Fruit fly (Drosophila melanogaster) whole organism, prepupa: ENCODE data around the gene salt.
A peak's percentile ranks its signal among the peaks of the same experiment; 100 is the strongest.

Experiments
- Blimp-1 ChIP-seq: fragments of 200-800 bp; sonication (Bioruptor generic); optimal IDR thresholded peaks from 3 replicates; lab custom pipeline; 2017; ENCODE audit warnings: missing biosample characterization, missing genetic modification characterization, mild to moderate bottlenecking, moderate library complexity, missing genetic modification reagents
- CG10631 ChIP-seq: fragments of 200-800 bp; sonication (Bioruptor generic); optimal IDR thresholded peaks from 2 replicates; lab custom pipeline; 2016; ENCODE audit warnings: missing biosample characterization, missing genetic modification characterization
- CG10669 ChIP-seq: fragments of 200-800 bp; sonication (Bioruptor generic); optimal IDR thresholded peaks from 3 replicates; lab custom pipeline; 2018; ENCODE audit warnings: missing biosample characterization, mild to moderate bottlenecking, missing genetic modification characterization, moderate library complexity
- CG11294 ChIP-seq: fragments of 200-800 bp; sonication (Bioruptor generic); IDR thresholded peaks from 2 replicates; pipeline ENCODE4 v1.3.6; 2022; ENCODE audit warnings: missing biosample characterization, missing genetic modification characterization
- CG11902 ChIP-seq: fragments of 200-800 bp; sonication (Bioruptor generic); optimal IDR thresholded peaks from 3 replicates; lab custom pipeline; 2016; ENCODE audit warnings: missing biosample characterization, missing genetic modification characterization
- CG15336 ChIP-seq: fragments of 200-800 bp; sonication (Bioruptor generic); IDR thresholded peaks from 2 replicates; pipeline ENCODE4 v1.3.6; 2022; ENCODE audit warnings: missing biosample characterization, missing genetic modification characterization
- CG1621 ChIP-seq: fragments of 200-800 bp; sonication (Bioruptor generic); optimal IDR thresholded peaks from 3 replicates; lab custom pipeline; 2018; ENCODE audit warnings: missing biosample characterization, mild to moderate bottlenecking, missing genetic modification characterization
- CG16779 ChIP-seq: fragments of 200-800 bp; sonication (Bioruptor generic); optimal IDR thresholded peaks from 3 replicates; lab custom pipeline; 2017; ENCODE audit warnings: missing biosample characterization, mild to moderate bottlenecking, missing genetic modification characterization
- CG3032 ChIP-seq: fragments of 200-800 bp; optimal IDR thresholded peaks from 2 replicates; lab custom pipeline; 2019; ENCODE audit warnings: missing biosample characterization, mild to moderate bottlenecking, missing genetic modification characterization, moderate library complexity
- CG32006 ChIP-seq: fragments of 200-800 bp; sonication (Bioruptor generic); optimal IDR thresholded peaks from 3 replicates; lab custom pipeline; 2017; ENCODE audit warnings: missing biosample characterization, mild to moderate bottlenecking, missing genetic modification characterization
- CG3919 ChIP-seq: fragments of 200-800 bp; sonication (Bioruptor generic); optimal IDR thresholded peaks from 3 replicates; lab custom pipeline; 2016; ENCODE audit warnings: missing biosample characterization, missing genetic modification characterization
- CG4318 ChIP-seq: fragments of 200-800 bp; sonication (Bioruptor generic); optimal IDR thresholded peaks from 3 replicates; lab custom pipeline; 2017; ENCODE audit warnings: missing biosample characterization, mild to moderate bottlenecking, missing genetic modification characterization
- CG6163 ChIP-seq: fragments of 200-800 bp; sonication (Bioruptor generic); IDR thresholded peaks from 3 replicates; pipeline ENCODE4 v1.3.6; 2022; ENCODE audit warnings: missing biosample characterization, missing genetic modification characterization
- CG6792 ChIP-seq: fragments of 200-800 bp; sonication (Bioruptor generic); optimal IDR thresholded peaks from 3 replicates; lab custom pipeline; 2016; ENCODE audit warnings: missing biosample characterization, missing genetic modification characterization
- CG6808 ChIP-seq: fragments of 200-800 bp; sonication (Bioruptor generic); optimal IDR thresholded peaks from 3 replicates; lab custom pipeline; 2017; ENCODE audit warnings: missing biosample characterization, missing genetic modification characterization, mild to moderate bottlenecking, moderate library complexity, missing genetic modification reagents
- CG6854 ChIP-seq: fragments of 200-800 bp; sonication (Bioruptor generic); optimal IDR thresholded peaks from 2 replicates; lab custom pipeline; 2017; ENCODE audit warnings: missing biosample characterization, mild to moderate bottlenecking, missing genetic modification characterization
- CG7368 ChIP-seq: fragments of 200-800 bp; sonication (Bioruptor generic); optimal IDR thresholded peaks from 3 replicates; lab custom pipeline; 2016; ENCODE audit warnings: missing biosample characterization, missing genetic modification characterization
- CG8119 ChIP-seq: fragments of 200-800 bp; sonication (Bioruptor generic); IDR thresholded peaks from 3 replicates; pipeline ENCODE4 v1.3.6; 2022; ENCODE audit warnings: missing biosample characterization, missing genetic modification characterization
- CG8319 ChIP-seq: fragments of 200-800 bp; sonication (Bioruptor generic); optimal IDR thresholded peaks from 3 replicates; lab custom pipeline; 2016; ENCODE audit warnings: missing biosample characterization, missing genetic modification characterization
- CG8632 ChIP-seq: fragments of 200-800 bp; sonication (Bioruptor generic); optimal IDR thresholded peaks from 3 replicates; lab custom pipeline; 2016; ENCODE audit warnings: missing biosample characterization, missing genetic modification characterization
- Eip75B ChIP-seq: fragments of 200-800 bp; sonication (Bioruptor generic); optimal IDR thresholded peaks from 3 replicates; lab custom pipeline; 2016; ENCODE audit warnings: missing biosample characterization, missing genetic modification characterization
- Eip78C ChIP-seq: fragments of 200-800 bp; sonication (Bioruptor generic); peaks from one replicate; lab custom pipeline; 2016; ENCODE audit warnings: missing biosample characterization, missing genetic modification characterization
- Ets21C ChIP-seq: fragments of 200-800 bp; sonication (Bioruptor generic); optimal IDR thresholded peaks from 3 replicates; lab custom pipeline; 2016; ENCODE audit warnings: missing biosample characterization, missing genetic modification characterization
- Hr39 ChIP-seq: fragments of 200-800 bp; sonication (Bioruptor generic); optimal IDR thresholded peaks from 2 replicates; lab custom pipeline; 2016; ENCODE audit warnings: missing biosample characterization, missing genetic modification characterization
- Hr4 ChIP-seq: fragments of 200-800 bp; sonication (Bioruptor generic); optimal IDR thresholded peaks from 3 replicates; lab custom pipeline; 2016; ENCODE audit warnings: missing biosample characterization, missing genetic modification characterization
- Lpt ChIP-seq: fragments of 200-800 bp; sonication (Bioruptor generic); optimal IDR thresholded peaks from 3 replicates; lab custom pipeline; 2016; ENCODE audit warnings: missing biosample characterization, missing genetic modification characterization
- Met ChIP-seq: fragments of 200-800 bp; sonication (Bioruptor generic); optimal IDR thresholded peaks from 3 replicates; lab custom pipeline; 2016; ENCODE audit warnings: missing biosample characterization, missing genetic modification characterization
- OdsH ChIP-seq: fragments of 200-800 bp; sonication (Bioruptor generic); optimal IDR thresholded peaks from 3 replicates; lab custom pipeline; 2016; ENCODE audit warnings: missing biosample characterization, missing genetic modification characterization
- Smox ChIP-seq: fragments of 200-800 bp; sonication (Bioruptor generic); optimal IDR thresholded peaks from 3 replicates; lab custom pipeline; 2016; ENCODE audit warnings: missing biosample characterization, missing genetic modification characterization
- Sox102F ChIP-seq: fragments of 200-800 bp; sonication (Bioruptor generic); optimal IDR thresholded peaks from 2 replicates; lab custom pipeline; 2016; ENCODE audit warnings: missing biosample characterization, mild to moderate bottlenecking, missing genetic modification characterization
- Sox14 ChIP-seq: fragments of 200-800 bp; sonication (Bioruptor generic); optimal IDR thresholded peaks from 3 replicates; lab custom pipeline; 2016; ENCODE audit warnings: missing biosample characterization, missing genetic modification characterization
- Sox15 ChIP-seq: fragments of 200-800 bp; sonication (Bioruptor generic); optimal IDR thresholded peaks from 3 replicates; lab custom pipeline; 2016; ENCODE audit warnings: missing biosample characterization, missing genetic modification characterization
- achi ChIP-seq: fragments of 200-800 bp; sonication (Bioruptor generic); optimal IDR thresholded peaks from 3 replicates; lab custom pipeline; 2016; ENCODE audit warnings: missing biosample characterization, missing genetic modification characterization
- acj6 ChIP-seq: fragments of 200-800 bp; sonication (Bioruptor generic); optimal IDR thresholded peaks from 3 replicates; lab custom pipeline; 2016; ENCODE audit warnings: missing biosample characterization, missing genetic modification characterization
- cyc ChIP-seq: fragments of 200-800 bp; sonication (Bioruptor generic); optimal IDR thresholded peaks from 3 replicates; lab custom pipeline; 2016; ENCODE audit warnings: missing biosample characterization, missing genetic modification characterization
- dac ChIP-seq: fragments of 200-800 bp; sonication (Bioruptor generic); optimal IDR thresholded peaks from 2 replicates; lab custom pipeline; 2017; ENCODE audit warnings: missing biosample characterization, mild to moderate bottlenecking, missing genetic modification characterization
- dsx ChIP-seq: fragments of 200-800 bp; optimal IDR thresholded peaks from 3 replicates; lab custom pipeline; 2019; ENCODE audit warnings: missing biosample characterization, mild to moderate bottlenecking, missing genetic modification characterization, moderate library complexity; ENCODE audit not compliant: poor library complexity, severe bottlenecking
- eg ChIP-seq: fragments of 200-800 bp; sonication (Bioruptor generic); IDR thresholded peaks from 3 replicates; pipeline ENCODE4 v1.3.6; 2022; ENCODE audit warnings: missing biosample characterization, missing genetic modification characterization
- esn ChIP-seq: fragments of 200-800 bp; sonication (Bioruptor generic); optimal IDR thresholded peaks from 2 replicates; lab custom pipeline; 2016; ENCODE audit warnings: missing biosample characterization, mild to moderate bottlenecking, missing genetic modification characterization, moderate library complexity
- fd85E ChIP-seq: fragments of 200-800 bp; sonication (Bioruptor generic); optimal IDR thresholded peaks from 3 replicates; lab custom pipeline; 2016; ENCODE audit warnings: missing biosample characterization, missing genetic modification characterization
- fkh ChIP-seq: fragments of 200-800 bp; sonication (Bioruptor generic); optimal IDR thresholded peaks from 3 replicates; lab custom pipeline; 2017; ENCODE audit warnings: missing biosample characterization, mild to moderate bottlenecking, missing genetic modification characterization, moderate library complexity
- lz ChIP-seq: fragments of 200-800 bp; sonication (Bioruptor generic); optimal IDR thresholded peaks from 3 replicates; lab custom pipeline; 2016; ENCODE audit warnings: missing biosample characterization, missing genetic modification characterization
- net ChIP-seq: fragments of 200-800 bp; sonication (Bioruptor generic); optimal IDR thresholded peaks from 3 replicates; lab custom pipeline; 2016; ENCODE audit warnings: missing biosample characterization, missing genetic modification characterization
- ss ChIP-seq, 2 experiments: fragments of 200-800 bp; sonication (Bioruptor generic); optimal IDR thresholded peaks; 2 replicates in 1 of 2; 3 replicates in 1 of 2; lab custom pipeline; 2017 to 2018; ENCODE audit warnings: mild to moderate bottlenecking in 2 of 2, missing biosample characterization in 2 of 2, missing genetic modification characterization in 2 of 2, moderate library complexity in 1 of 2
- svp ChIP-seq: fragments of 200-800 bp; sonication (Bioruptor generic); peaks from one replicate; lab custom pipeline; 2016; ENCODE audit warnings: missing biosample characterization, missing genetic modification characterization
- vri ChIP-seq: fragments of 200-800 bp; sonication (Bioruptor generic); optimal IDR thresholded peaks from 3 replicates; lab custom pipeline; 2016; ENCODE audit warnings: missing biosample characterization, mild to moderate bottlenecking, missing genetic modification characterization

The salt gene

DNA sequence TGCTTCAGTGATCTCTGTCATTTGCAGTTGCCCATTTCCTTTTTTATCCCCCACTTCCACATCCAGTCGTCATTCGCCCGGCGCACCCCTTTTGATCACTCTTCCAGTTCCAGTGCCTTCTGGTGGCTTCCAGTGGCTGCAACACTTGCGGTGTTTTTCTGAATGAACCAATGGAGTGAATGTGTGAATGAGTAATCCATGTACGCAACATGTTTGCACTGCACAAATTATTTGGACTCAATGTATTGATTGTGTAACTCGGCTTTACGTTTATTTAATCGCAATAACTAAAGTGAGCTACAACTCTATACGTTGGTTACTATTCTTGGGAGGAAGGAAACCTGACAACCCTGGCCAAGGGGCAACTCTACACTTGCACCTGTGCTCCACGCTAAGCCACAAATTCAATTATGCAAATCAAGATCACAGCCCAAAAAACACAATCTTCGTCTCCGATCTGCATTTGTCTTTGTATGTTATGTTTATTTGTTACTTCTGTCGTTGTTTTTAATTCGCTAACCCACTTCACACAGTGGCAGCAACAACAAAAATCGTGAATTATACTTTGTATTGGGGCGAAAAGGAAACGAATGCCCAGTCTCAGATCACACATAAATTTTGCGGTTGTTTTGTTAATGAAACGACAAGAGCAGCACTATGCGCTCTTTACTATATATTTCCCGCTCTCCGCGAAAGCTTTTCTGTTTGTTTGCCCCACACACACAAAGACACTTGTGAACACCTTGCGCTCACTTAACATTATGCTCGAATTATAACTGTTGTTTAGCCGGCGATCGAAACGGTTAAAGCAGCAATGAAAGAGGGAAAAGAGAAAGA lies 39.4 kb downstream of the salt start:
- peak; percentile 23 for TF ChIP-seq dsx (GFP tag; lab: Kevin White, UChicago)
- TF ChIP-seq fkh, result no peak
- peak; percentile 28; the same call in 1 of the 3 replicates for TF ChIP-seq eg (GFP tag; lab: Robert Waterston, UW)
- no peak for TF ChIP-seq Eip75B (GFP tag; lab: Kevin White, UChicago)
- peak; percentile 69 for TF ChIP-seq Eip78C (GFP tag; lab: Kevin White, UChicago)
- TF ChIP-seq CG6163 (GFP tag; lab: Robert Waterston, UW), result 0 out of 3 replicates have a peak, but pooled peaks have one; percentile 20
- 0 out of 3 replicates have a peak, but pooled peaks have one; percentile 27 for TF ChIP-seq CG8119 (GFP tag; lab: Robert Waterston, UW)
- TF ChIP-seq CG32006, result peak; percentile 23

DNA sequence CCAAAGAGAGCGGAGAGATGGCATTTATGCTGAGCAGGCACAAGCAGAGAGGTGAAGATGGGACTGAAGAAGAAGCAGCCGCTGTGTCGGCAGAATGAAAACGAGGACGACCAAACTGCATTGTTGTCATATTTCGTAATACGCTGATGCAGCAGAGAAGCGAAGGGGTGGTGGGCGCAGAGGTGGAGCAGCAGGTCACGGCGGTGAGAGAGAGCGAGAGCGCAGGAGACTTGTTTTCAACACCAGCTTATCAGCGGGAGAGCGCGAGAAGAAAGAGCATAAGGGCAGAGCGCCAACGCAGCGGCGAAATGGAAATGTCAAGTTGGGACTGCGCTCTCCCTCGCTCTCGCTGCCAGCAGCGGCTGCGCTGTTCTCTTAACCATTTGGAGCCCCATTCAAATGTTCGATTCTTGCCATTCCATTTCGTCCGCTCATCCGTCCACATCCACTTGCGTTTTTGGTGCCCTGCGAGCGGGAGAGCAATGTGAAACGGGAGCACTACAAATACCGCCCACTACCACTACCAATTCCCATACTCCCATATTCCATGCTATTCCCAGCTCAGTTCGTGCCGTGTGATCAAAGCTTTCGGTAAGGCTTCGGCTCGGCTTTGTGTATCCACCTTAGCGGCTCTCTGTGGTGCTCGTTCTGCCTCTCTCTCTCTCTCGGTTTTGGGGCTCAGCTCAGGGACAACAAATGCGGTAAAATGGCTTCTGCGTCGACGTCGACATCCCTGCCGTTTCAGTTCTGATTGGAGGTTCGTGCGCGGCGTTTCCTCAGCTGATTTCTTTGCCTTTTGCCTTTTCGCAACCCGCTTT lies 41.0 kb downstream of the salt start, which contains the start of gene ttk:
ttk (plus strand) TSS at position 562 of the 818 bp plus-strand sequence.
- TF ChIP-seq CG3919 (GFP tag; lab: Kevin White, UChicago) (peak; percentile 10), lz (GFP tag; lab: Kevin White, UChicago) (no peak), Smox (GFP tag; lab: Kevin White, UChicago) (peak; percentile 9), fd85E (no peak), svp (GFP tag; lab: Kevin White, UChicago) (peak; percentile 100), Ets21C (GFP tag; lab: Kevin White, UChicago) (no peak), CG3032 (tag; lab: Kevin White, UChicago) (peak; percentile 7), achi (GFP tag; lab: Kevin White, UChicago) (no peak), Met (GFP tag; lab: Kevin White, UChicago) (peak; percentile 22), OdsH (no peak), eg (GFP tag; lab: Robert Waterston, UW) (peak; percentile 17; the same call in 1 of the 3 replicates), CG8632 (peak; percentile 13), cyc (GFP tag; lab: Kevin White, UChicago) (no peak), CG16779 (tag; lab: Kevin White, UChicago) (no peak), CG6163 (GFP tag; lab: Robert Waterston, UW) (peak; percentile 49; the same call in 2 of the 3 replicates), CG15336 (GFP tag; lab: Robert Waterston, UW) (no peak; the same call in 1 of the 2 replicates), CG4318 (GFP tag; lab: Kevin White, UChicago) (no peak), Lpt (GFP tag; lab: Kevin White, UChicago) (peak; percentile 11), CG8119 (GFP tag; lab: Robert Waterston, UW) (no peak), net (no peak), Hr39 (GFP tag; lab: Kevin White, UChicago) (no peak), CG11294 (no peak), CG32006 (no peak), Hr4 (GFP tag; lab: Kevin White, UChicago) (no peak), dac (GFP tag; lab: Kevin White, UChicago) (no peak), CG6808 (GFP tag; lab: Kevin White, UChicago) (peak; percentile 20), Sox15 (no peak), acj6 (GFP tag; lab: Kevin White, UChicago) (no peak), CG6792 (GFP tag; lab: Kevin White, UChicago) (peak; percentile 6), Sox102F (GFP tag; lab: Kevin White, UChicago) (peak; percentile 63), CG1621 (tag; lab: Kevin White, UChicago) (peak; percentile 36), CG10631 (GFP tag; lab: Kevin White, UChicago) (no peak), CG10669 (GFP tag; lab: Kevin White, UChicago) (no peak), CG8319 (GFP tag; lab: Kevin White, UChicago) (no peak), Sox14 (GFP tag; lab: Kevin White, UChicago) (peak; percentile 2), CG11902 (no peak), vri (peak; percentile 100), CG6854 (GFP tag; lab: Kevin White, UChicago) (peak; percentile 43), esn (GFP tag; lab: Kevin White, UChicago) (peak; percentile 11), CG7368 (GFP tag; lab: Kevin White, UChicago) (no peak), ss (GFP tag; optimal IDR thresholded peaks at IDR 0.05; lab: Kevin White, UChicago) (peak; percentile 17 to 43), Blimp-1 (GFP tag; lab: Kevin White, UChicago) (peak; percentile 12)
